Fruit fly (Drosophila melanogaster) whole organism, embryonic: ENCODE measurements around the gene CG6574.

ENCODE experiments used
- Adf1 ChIP-seq: fragments of 200-800 bp; sonication (Bioruptor generic); IDR thresholded peaks from 2 replicates; pipeline ENCODE4 v1.3.6; 2022; ENCODE audit warnings: missing biosample characterization, missing genetic modification characterization
- Aef1 ChIP-seq: fragments of 200-800 bp; sonication (Bioruptor generic); IDR thresholded peaks from 3 replicates; pipeline ENCODE4 v1.3.6; 2022; ENCODE audit warnings: missing biosample characterization, missing genetic modification characterization
- CG10565 ChIP-seq: fragments of 200-800 bp; sonication (Bioruptor generic); optimal IDR thresholded peaks from 3 replicates; lab custom pipeline; 2016; ENCODE audit warnings: missing biosample characterization, mild to moderate bottlenecking, missing genetic modification characterization
- CG3163 ChIP-seq: fragments of 200-800 bp; sonication (Bioruptor generic); optimal IDR thresholded peaks from 3 replicates; lab custom pipeline; 2016; ENCODE audit warnings: missing biosample characterization, missing genetic modification characterization
- CG4707 ChIP-seq: fragments of 200-800 bp; sonication (Bioruptor generic); optimal IDR thresholded peaks from 2 replicates; lab custom pipeline; 2018; ENCODE audit warnings: missing biosample characterization, mild to moderate bottlenecking, missing genetic modification characterization, moderate library complexity
- Dad ChIP-seq: fragments of 200-800 bp; sonication (Bioruptor generic); optimal IDR thresholded peaks from 3 replicates; lab custom pipeline; 2016; ENCODE audit warnings: missing biosample characterization, missing genetic modification characterization
- Dbx ChIP-seq: fragments of 200-800 bp; sonication (Bioruptor generic); IDR thresholded peaks from 3 replicates; pipeline ENCODE4 v1.3.6; 2022; ENCODE audit warnings: missing biosample characterization, missing genetic modification characterization
- Dfd ChIP-seq, 2 experiments: fragments of >200 bp; optimal IDR thresholded peaks; 2 replicates each; lab custom pipeline; 2017; ENCODE audit warnings: missing biosample characterization in 2 of 2, missing genetic modification characterization in 2 of 2
- MTF-1 ChIP-seq: fragments of 200-800 bp; sonication (Bioruptor generic); optimal IDR thresholded peaks from 2 replicates; lab custom pipeline; 2018; ENCODE audit warnings: missing biosample characterization, mild to moderate bottlenecking, missing genetic modification characterization, borderline replicate concordance
- Oaz ChIP-seq: fragments of 200-800 bp; sonication (Bioruptor generic); IDR thresholded peaks from 2 replicates; pipeline ENCODE4 v1.3.6; 2022; ENCODE audit warnings: missing biosample characterization, missing genetic modification characterization
- cas ChIP-seq: fragments of 200-800 bp; sonication (Bioruptor generic); IDR thresholded peaks from 2 replicates; pipeline ENCODE4 v1.3.6; 2022; ENCODE audit warnings: missing biosample characterization, missing genetic modification characterization
- ham ChIP-seq: fragments of 200-800 bp; sonication (Bioruptor generic); IDR thresholded peaks from 2 replicates; pipeline ENCODE4 v1.3.6; 2022; ENCODE audit warnings: missing biosample characterization, missing genetic modification characterization
- jigr1 ChIP-seq: fragments of 200-800 bp; sonication (Bioruptor generic); IDR thresholded peaks from 3 replicates; pipeline ENCODE4 v1.3.6; 2022; ENCODE audit warnings: missing biosample characterization, missing genetic modification characterization

DNA sequence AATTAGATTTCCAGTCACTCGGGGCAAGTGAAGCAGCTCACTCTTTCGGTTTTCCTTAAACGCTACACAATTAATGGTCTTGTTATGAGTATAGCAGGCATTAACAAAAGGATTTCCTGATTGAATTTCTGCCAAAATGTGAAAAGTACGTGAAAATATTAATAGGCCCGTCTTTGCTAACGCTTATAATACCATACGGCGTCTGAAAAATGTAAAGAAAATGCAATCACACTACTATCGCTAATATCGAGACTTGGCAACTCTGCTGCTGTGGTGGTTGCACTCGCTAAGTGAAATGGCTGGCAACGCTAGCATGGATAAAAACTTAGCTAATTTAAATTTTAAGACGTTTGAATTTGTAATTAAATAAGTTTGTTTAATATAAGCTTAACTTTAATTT is 30.5 kb upstream of the CG6574 start, which contains the start of gene CG6621:
- TF ChIP-seq jigr1 (GFP tag; lab: Robert Waterston, UW) = no peak; the same call in 2 of the 3 replicates
- TF ChIP-seq MTF-1 (GFP tag; lab: Kevin White, UChicago) = no peak
- TF ChIP-seq CG10565 (GFP tag; lab: Kevin White, UChicago) = no peak
- TF ChIP-seq Aef1 (GFP tag; lab: Robert Waterston, UW) = no peak
- no peak for TF ChIP-seq cas
- TF ChIP-seq Dbx (GFP tag; lab: Robert Waterston, UW) = no peak
- no peak for TF ChIP-seq Dad
- no peak for TF ChIP-seq CG4707 (GFP tag; lab: Kevin White, UChicago)
- TF ChIP-seq ham (GFP tag; lab: Robert Waterston, UW) = no peak
- peak; percentile 11 for TF ChIP-seq CG3163 (GFP tag; lab: Kevin White, UChicago)
- no peak for TF ChIP-seq Dfd (GFP tag; optimal IDR thresholded peaks at IDR 0.05; lab: Kevin White, UChicago)
- TF ChIP-seq Oaz (GFP tag; lab: Robert Waterston, UW) = no peak
- TF ChIP-seq Adf1 = no peak
